Fruit fly (Drosophila melanogaster): Measurements from ENCODE around the gene CG11586.

Gene CG11586

DNA sequence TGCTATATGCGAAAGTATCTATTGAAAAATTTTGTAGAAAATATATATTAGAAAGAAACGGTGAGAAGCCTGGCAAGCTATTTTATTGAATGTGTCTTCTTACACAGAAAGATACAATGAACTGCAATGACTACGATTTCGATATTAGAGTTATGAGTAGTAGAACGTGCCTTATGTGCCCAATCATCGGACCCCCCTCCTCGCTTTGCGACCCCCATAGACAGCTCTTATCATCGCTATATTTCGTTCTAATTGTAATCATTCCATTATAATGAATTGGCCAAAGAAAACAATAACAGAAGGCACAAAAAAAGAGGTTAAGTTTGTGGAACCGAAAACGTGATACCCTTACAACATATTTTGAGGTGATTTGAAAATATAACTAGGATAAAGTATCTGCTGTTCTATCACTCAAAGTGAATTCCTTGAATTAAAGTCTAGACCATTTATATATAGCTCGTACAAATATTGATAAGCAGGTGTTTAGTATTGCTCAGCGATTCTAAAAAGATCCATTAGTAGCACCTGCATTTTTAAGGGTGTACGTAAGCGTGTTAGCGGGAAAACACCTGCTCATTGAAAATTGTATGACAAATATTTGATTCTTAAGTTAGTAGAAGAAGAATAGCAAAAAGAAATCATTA is 29.4 kb downstream of the CG11586 start:
- TF ChIP-seq EcR (GFP tag; optimal IDR thresholded peaks at IDR 0.05) (no peak), Dll (optimal IDR thresholded peaks at IDR 0.05) (no peak), pan (optimal IDR thresholded peaks at IDR 0.05) (no peak), usp (GFP tag; optimal IDR thresholded peaks at IDR 0.05) (no peak), psq (optimal IDR thresholded peaks at IDR 0.05) (no peak), CG8478 (optimal IDR thresholded peaks at IDR 0.05) (no peak)

DNA sequence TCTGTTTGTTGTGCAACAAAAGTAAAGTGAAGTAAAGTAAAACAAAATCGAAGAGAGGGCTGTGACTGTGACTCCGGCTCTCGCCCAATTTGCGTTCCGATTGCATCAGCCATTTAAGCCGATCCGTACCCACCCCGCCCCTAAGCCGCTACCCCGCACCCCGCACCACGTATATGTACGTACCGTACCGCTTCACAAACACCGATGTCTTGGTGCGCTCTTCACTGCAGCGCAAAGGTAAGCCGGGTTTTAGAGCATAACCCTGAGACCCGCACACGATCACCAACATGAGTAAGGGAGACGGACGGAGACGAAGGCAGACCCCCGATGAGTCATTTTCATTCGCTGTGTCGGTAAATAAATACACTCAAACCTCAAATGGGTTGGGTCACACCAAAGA is 30.0 kb downstream of the CG11586 start:
- no peak for TF ChIP-seq CG8478 (optimal IDR thresholded peaks at IDR 0.05)
- TF ChIP-seq usp (GFP tag; optimal IDR thresholded peaks at IDR 0.05), result no peak
- TF ChIP-seq Dll (optimal IDR thresholded peaks at IDR 0.05), result no peak
- no peak for TF ChIP-seq psq (optimal IDR thresholded peaks at IDR 0.05)

DNA sequence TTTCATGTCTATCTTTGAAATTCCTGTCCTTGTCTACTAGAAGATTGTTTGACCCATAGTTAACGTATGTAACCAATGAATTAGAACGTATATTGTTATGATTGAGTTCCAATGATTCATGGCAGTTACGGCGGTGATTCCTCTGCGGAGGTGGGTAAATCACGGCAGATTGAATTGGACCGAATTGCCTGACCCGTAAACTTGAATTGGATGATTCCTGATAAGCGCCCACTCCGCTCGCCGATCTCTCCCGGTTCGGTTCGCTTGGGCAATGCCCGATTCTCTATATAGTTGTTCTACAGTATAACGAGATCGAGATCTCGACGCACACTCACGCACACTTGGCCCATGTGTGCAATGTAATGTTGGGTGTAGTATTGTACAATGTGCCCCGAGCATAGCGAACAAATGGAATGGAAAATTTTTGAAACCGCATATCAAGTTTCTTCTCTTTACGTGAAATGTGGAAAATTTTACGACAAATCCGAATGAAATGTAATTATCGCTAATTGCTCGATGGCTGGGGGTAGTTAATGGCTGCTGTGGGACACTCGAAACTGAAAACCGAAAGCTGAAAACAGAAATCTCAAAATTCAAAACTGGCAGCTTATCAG is 30.8 kb downstream of the CG11586 start:
- TF ChIP-seq usp (GFP tag; optimal IDR thresholded peaks at IDR 0.05), result no peak
- no peak for TF ChIP-seq Dll (optimal IDR thresholded peaks at IDR 0.05)
- TF ChIP-seq CG8478 (optimal IDR thresholded peaks at IDR 0.05), result no peak
- no peak for TF ChIP-seq psq (optimal IDR thresholded peaks at IDR 0.05)
- no peak for TF ChIP-seq EcR (GFP tag; optimal IDR thresholded peaks at IDR 0.05)

DNA sequence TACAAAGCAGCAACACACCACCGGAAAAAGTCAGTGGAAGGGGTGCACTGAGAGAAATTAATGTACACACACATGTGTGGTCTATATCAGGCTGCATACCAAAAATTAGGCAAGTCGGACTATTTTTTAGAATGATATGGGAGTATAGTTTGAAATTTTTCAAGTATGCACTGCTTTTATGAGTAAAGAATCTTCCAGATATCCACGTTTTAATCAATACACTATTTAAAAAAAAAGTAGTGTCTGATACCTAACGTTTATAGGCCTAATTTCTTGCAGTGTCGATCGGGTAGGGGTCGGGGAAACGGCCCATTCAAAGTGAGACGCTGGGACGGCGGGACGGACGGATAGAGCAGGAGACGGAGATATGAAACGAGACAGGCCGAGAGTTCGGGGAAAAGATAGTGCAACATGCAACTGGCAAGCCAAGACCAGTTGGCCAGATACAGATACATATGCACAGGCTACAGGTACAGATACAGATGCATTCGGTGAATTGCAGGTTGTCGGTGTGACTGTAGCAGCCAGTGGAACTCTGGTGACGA is 31.8 kb downstream of the CG11586 start:
- TF ChIP-seq psq (optimal IDR thresholded peaks at IDR 0.05) (no peak), CG8478 (optimal IDR thresholded peaks at IDR 0.05) (no peak), Dll (optimal IDR thresholded peaks at IDR 0.05) (no peak), pan (optimal IDR thresholded peaks at IDR 0.05) (no peak), EcR (GFP tag; optimal IDR thresholded peaks at IDR 0.05) (no peak), usp (GFP tag; optimal IDR thresholded peaks at IDR 0.05) (no peak)

DNA sequence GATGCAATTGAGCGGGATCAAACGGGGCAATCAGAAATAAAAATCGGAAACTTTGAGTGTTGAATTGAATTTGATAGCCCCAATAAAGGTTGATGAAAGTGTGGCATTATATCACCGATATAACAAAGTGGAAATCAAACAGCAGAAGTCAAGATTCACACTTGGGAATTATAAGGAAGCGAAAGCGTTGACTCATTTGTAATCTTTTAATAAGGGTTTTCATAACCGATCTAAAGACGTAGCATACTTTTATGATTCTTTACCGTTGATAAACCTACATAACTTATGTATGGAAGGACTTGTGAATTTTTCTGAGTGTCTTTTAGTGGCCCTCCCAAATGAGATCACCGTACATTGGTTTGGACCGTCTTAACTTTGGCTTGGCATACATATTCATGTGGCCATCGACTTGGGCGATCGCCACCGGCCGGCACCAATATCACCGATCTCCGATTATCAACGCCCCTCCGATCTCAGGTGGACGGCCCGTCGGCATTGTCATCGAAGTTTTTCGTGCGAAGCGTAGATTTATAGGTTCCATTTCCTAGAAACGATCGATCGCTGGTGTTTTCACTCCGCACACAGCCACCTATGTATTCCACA is 32.8 kb downstream of the CG11586 start:
- no peak for TF ChIP-seq Dll (optimal IDR thresholded peaks at IDR 0.05)
- TF ChIP-seq CG8478 (optimal IDR thresholded peaks at IDR 0.05), result no peak
- no peak for TF ChIP-seq EcR (GFP tag; optimal IDR thresholded peaks at IDR 0.05)
- TF ChIP-seq pan (optimal IDR thresholded peaks at IDR 0.05), result no peak
- TF ChIP-seq usp (GFP tag; optimal IDR thresholded peaks at IDR 0.05), result no peak
- no peak for TF ChIP-seq psq (optimal IDR thresholded peaks at IDR 0.05)

DNA sequence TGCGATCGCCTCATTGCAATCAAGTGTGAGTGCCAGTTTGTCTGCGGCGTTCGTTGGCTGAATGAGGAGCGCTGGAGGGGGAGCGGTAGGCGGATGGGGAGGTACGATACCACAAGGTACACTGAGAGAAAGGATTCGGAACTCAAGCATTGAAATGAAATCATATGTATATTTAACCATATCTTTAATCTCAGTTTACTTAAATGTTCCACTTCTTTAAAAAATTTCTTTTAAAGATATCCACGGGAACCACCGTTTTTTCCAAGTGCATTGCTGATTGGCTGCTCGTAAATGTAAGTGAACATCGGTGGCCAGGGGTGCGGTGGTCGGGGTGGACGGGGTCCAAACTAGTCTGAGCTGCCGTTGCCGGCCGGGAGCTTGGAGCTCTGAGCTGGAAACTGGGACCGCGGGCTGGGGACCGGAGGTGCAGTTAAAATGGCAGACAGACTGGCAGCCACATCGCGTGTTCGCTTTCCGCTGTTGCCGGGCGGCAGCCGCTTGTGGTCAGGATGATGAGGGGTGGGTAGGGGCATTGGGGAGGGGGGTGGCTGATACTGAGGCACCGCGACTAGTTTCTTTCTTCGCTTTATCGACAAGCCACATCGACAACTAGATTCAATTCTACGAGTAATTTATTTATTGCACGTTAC is 34.0 kb downstream of the CG11586 start:
- no peak for TF ChIP-seq CG8478 (optimal IDR thresholded peaks at IDR 0.05)
- TF ChIP-seq EcR (GFP tag; optimal IDR thresholded peaks at IDR 0.05), result no peak
- no peak for TF ChIP-seq psq (optimal IDR thresholded peaks at IDR 0.05)
- peak; percentile 5 for TF ChIP-seq Dll (optimal IDR thresholded peaks at IDR 0.05)

DNA sequence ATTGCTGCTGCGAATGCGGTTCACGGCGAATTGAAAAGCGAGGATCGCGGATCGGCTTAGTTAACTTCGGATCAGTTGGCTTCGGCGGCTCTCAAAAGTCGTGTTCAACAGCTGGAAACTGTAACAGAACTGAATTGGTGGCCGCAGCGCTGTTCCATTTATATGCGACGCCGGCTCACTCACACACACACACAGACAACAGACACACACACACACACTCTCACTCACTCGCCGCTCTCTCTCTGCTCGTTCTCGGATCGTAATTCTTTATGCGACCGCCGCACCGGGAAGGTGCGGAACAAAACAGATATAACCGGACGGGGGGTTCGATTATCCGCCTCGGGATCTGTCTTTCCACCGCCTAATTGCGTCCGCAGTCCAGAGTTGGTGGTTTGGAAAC is 35.1 kb downstream of the CG11586 start, which contains the start of gene CG46460:
Gene CG46460 (minus strand): TSS at position 139 of the 400 bp plus-strand sequence.
- no peak for TF ChIP-seq usp (GFP tag; optimal IDR thresholded peaks at IDR 0.05)
- TF ChIP-seq pan (optimal IDR thresholded peaks at IDR 0.05), result no peak
- TF ChIP-seq Dll (optimal IDR thresholded peaks at IDR 0.05), result peak; percentile 70
- peak; percentile 15 for TF ChIP-seq CG8478 (optimal IDR thresholded peaks at IDR 0.05)

DNA sequence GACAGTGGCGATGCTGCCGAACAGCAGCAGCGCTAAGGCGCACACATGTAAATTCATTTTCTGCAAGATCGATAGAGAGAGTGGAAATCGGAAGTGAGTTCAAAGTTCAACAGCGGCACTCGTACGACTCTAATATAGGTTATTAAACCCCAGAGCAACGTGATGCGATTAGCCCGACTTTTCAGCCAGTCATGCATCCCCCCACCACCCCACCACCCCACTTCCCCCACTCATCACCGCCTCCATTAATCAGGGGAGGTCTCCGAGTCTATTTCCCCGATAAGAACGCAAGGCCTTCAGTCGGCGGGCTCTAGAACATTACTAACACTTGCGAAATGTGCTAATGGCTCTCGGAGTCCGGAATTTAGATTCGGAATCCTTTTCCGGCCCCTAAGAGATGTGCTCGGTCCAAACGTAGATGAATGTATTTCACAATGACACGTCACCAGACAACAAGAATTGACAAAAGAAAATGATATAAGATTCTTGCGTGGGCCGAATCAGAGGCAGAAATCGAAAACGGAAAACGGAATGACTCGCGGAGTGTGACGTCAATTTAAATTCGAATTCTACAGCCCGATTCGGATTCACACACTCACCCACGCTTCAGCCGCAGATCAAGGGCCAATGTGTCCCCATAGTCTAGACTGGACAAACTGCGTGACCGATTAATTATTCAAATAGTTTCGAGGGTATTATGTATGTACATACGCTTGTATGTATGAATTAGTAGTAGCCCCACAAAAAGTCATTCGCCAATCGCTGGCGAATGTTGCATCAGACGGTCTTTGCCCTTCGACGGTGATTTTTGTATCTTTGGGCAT is 36.4 kb downstream of the CG11586 start:
- TF ChIP-seq CG8478 (optimal IDR thresholded peaks at IDR 0.05) (no peak), pan (optimal IDR thresholded peaks at IDR 0.05) (no peak), Dll (optimal IDR thresholded peaks at IDR 0.05) (no peak)

DNA sequence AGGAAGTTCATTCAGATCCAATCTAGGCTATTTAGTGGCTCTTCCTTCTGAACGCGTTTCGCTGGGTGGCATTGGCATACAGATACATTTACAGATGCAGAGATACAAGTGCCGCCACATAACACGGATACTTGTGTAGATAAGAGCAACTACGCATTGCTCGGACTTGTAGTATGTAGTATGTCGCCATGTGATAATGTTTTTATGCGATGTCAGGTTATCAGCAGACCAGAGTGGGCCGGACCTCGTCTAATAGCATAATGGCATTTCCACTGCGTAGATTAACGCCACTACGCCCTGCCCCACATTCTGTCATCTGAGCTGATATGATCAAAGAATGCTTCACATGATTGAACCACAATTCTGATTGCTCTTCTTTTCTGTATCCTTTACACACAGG is 40.5 kb downstream of the CG11586 start:
- TF ChIP-seq psq (optimal IDR thresholded peaks at IDR 0.05), result no peak
- TF ChIP-seq CG8478 (optimal IDR thresholded peaks at IDR 0.05), result no peak
- TF ChIP-seq usp (GFP tag; optimal IDR thresholded peaks at IDR 0.05), result no peak
- no peak for TF ChIP-seq EcR (GFP tag; optimal IDR thresholded peaks at IDR 0.05)
- TF ChIP-seq Dll (optimal IDR thresholded peaks at IDR 0.05), result no peak
- no peak for TF ChIP-seq pan (optimal IDR thresholded peaks at IDR 0.05)

DNA sequence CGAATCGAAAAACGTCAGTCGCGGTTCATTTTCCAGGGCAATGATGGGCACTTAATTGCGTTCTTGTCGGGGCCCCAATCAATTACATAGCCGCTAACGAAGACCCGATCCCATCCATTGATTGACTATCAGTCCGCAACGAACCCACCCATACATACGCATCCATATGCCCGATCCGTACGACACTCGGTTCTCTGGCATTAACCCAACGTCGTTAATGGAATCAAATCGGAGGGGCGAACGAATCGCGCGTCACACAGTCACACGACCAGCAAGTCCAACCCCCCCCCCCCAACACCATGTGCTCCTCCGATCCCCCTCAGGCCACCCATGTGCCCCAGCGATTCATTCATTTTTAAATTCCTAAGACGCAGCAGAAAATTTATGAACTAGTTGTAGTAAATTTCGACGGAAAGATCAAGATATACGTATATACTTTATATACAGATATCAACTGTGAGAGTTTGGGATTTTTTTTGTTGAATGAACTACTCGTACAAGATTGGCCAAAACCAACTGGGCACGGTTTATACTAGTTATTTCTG is 41.0 kb downstream of the CG11586 start:
- TF ChIP-seq Dll (optimal IDR thresholded peaks at IDR 0.05) (no peak), pan (optimal IDR thresholded peaks at IDR 0.05) (no peak), CG8478 (optimal IDR thresholded peaks at IDR 0.05) (no peak)

DNA sequence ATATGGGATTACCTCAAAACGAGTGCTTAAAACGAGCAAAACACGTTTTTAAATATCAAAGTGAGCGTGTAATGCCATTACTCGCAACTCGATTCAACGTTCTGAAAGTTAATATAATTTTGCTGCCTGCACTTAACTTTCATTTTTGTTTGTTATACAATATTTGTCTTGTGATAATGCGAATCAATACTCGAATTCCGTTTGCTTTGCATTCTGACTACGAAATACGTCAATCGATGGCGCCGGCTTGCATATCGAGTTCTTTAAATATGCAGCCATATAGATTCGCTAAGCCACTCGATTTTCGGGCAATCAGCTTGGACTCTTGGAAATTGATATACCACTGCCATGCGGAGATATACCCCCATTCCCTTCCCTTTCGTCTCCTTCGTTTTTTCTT is 41.6 kb downstream of the CG11586 start:
- TF ChIP-seq usp (GFP tag; optimal IDR thresholded peaks at IDR 0.05) (no peak), CG8478 (optimal IDR thresholded peaks at IDR 0.05) (no peak), Dll (optimal IDR thresholded peaks at IDR 0.05) (no peak), pan (optimal IDR thresholded peaks at IDR 0.05) (no peak), EcR (GFP tag; optimal IDR thresholded peaks at IDR 0.05) (no peak), psq (optimal IDR thresholded peaks at IDR 0.05) (no peak)
